Worm (Caenorhabditis elegans) whole organism, late embryonic: ENCODE data around the gene F39B3.7.

Source experiments
- C08G9.2 ChIP-seq: sonication (generic microtip); optimal IDR thresholded peaks from 2 replicates; lab custom pipeline; 2016; ENCODE audit warnings: mild to moderate bottlenecking, missing genetic modification characterization, moderate library complexity, missing compliant biosample characterization
- C38D4.7 ChIP-seq: fragments of 200-800 bp; sonication (Bioruptor generic); optimal IDR thresholded peaks from 2 replicates; lab custom pipeline; 2018; ENCODE audit warnings: mild to moderate bottlenecking, missing genetic modification characterization, moderate library complexity, missing compliant biosample characterization
- K02D7.2 ChIP-seq: sonication (generic microtip); optimal IDR thresholded peaks from 2 replicates; lab custom pipeline; 2017; ENCODE audit warnings: mild to moderate bottlenecking, missing genetic modification characterization, missing compliant biosample characterization
- K09A11.1 ChIP-seq: sonication (generic microtip); optimal IDR thresholded peaks from 2 replicates; lab custom pipeline; 2017; ENCODE audit warnings: antibody characterized with exemption, mild to moderate bottlenecking, missing genetic modification characterization, missing compliant biosample characterization; ENCODE audit not compliant: insufficient read depth
- ceh-18 ChIP-seq: sonication (generic microtip); optimal IDR thresholded peaks from 2 replicates; lab custom pipeline; 2016; ENCODE audit warnings: missing genetic modification characterization, missing compliant biosample characterization
- ceh-34 ChIP-seq: sonication (generic microtip); optimal IDR thresholded peaks from 2 replicates; lab custom pipeline; 2016; ENCODE audit warnings: mild to moderate bottlenecking, missing genetic modification characterization, missing compliant biosample characterization
- ceh-45 ChIP-seq: fragments of 200-800 bp; sonication (Bioruptor generic); IDR thresholded peaks from 2 replicates; pipeline ENCODE4 v1.3.6; 2022; ENCODE audit warnings: missing genetic modification reagents, missing genetic modification characterization, missing compliant biosample characterization
- che-1 ChIP-seq: sonication (generic microtip); optimal IDR thresholded peaks from 2 replicates; lab custom pipeline; 2016; ENCODE audit warnings: mild to moderate bottlenecking, missing genetic modification characterization, missing compliant biosample characterization
- dmd-4 ChIP-seq: sonication (generic microtip); optimal IDR thresholded peaks from 2 replicates; lab custom pipeline; 2016; ENCODE audit warnings: borderline replicate concordance, missing genetic modification characterization, missing compliant biosample characterization
- dve-1 ChIP-seq: sonication (generic microtip); optimal IDR thresholded peaks from 2 replicates; lab custom pipeline; 2017; ENCODE audit warnings: antibody characterized with exemption, mild to moderate bottlenecking, missing genetic modification characterization, missing compliant biosample characterization
- elt-2 ChIP-seq: sonication (generic microtip); optimal IDR thresholded peaks from 2 replicates; lab custom pipeline; 2016; ENCODE audit warnings: missing genetic modification reagents, missing genetic modification characterization, missing compliant biosample characterization
- elt-4 ChIP-seq: sonication (generic microtip); optimal IDR thresholded peaks from 2 replicates; lab custom pipeline; 2016; ENCODE audit warnings: missing genetic modification characterization, missing compliant biosample characterization
- gmeb-2 ChIP-seq: sonication (generic microtip); optimal IDR thresholded peaks from 2 replicates; lab custom pipeline; 2016; ENCODE audit warnings: missing genetic modification characterization, inconsistent platforms, missing compliant biosample characterization
- hlh-13 ChIP-seq: fragments of 200-800 bp; sonication (Bioruptor generic); optimal IDR thresholded peaks from 2 replicates; lab custom pipeline; 2018; ENCODE audit warnings: mild to moderate bottlenecking, missing genetic modification characterization, missing compliant biosample characterization
- hlh-15 ChIP-seq: sonication (generic microtip); optimal IDR thresholded peaks from 2 replicates; lab custom pipeline; 2016; ENCODE audit warnings: missing genetic modification characterization, missing compliant biosample characterization
- hlh-30 ChIP-seq: sonication (generic microtip); optimal IDR thresholded peaks from 2 replicates; lab custom pipeline; 2017; ENCODE audit warnings: antibody characterized with exemption, missing genetic modification characterization, missing compliant biosample characterization; ENCODE audit not compliant: insufficient read depth
- hlh-6 ChIP-seq: sonication (generic microtip); optimal IDR thresholded peaks from 2 replicates; lab custom pipeline; 2016; ENCODE audit warnings: missing genotype, missing genetic modification characterization, missing compliant biosample characterization
- nfya-1 ChIP-seq: sonication (generic microtip); optimal IDR thresholded peaks from 2 replicates; lab custom pipeline; 2017; ENCODE audit warnings: missing genetic modification characterization, mild to moderate bottlenecking, missing compliant biosample characterization, antibody characterized with exemption, moderate library complexity
- nhr-11 ChIP-seq: fragments of 150-350 bp; optimal IDR thresholded peaks from 2 replicates; lab custom pipeline; 2014; ENCODE audit warnings: missing biosample characterization, missing genetic modification characterization
- nhr-232 ChIP-seq: sonication (generic microtip); optimal IDR thresholded peaks from 2 replicates; lab custom pipeline; 2016; ENCODE audit warnings: missing genetic modification characterization, missing compliant biosample characterization
- pat-9 ChIP-seq: fragments of 200-800 bp; sonication (Bioruptor generic); optimal IDR thresholded peaks from 2 replicates; lab custom pipeline; 2018; ENCODE audit warnings: mild to moderate bottlenecking, missing genetic modification characterization, moderate library complexity, missing compliant biosample characterization
- pax-1 ChIP-seq: fragments of 150-350 bp; optimal IDR thresholded peaks from 2 replicates; lab custom pipeline; 2014; ENCODE audit warnings: missing biosample characterization, missing genetic modification characterization
- tbx-2 ChIP-seq: sonication (generic microtip); optimal IDR thresholded peaks from 2 replicates; lab custom pipeline; 2016; ENCODE audit warnings: missing genetic modification characterization, missing compliant biosample characterization
- tbx-7 ChIP-seq: sonication (generic microtip); optimal IDR thresholded peaks from 2 replicates; lab custom pipeline; 2016; ENCODE audit warnings: missing genotype, missing genetic modification characterization, missing compliant biosample characterization
- unc-3 ChIP-seq, 2 experiments: fragments of 200-800 bp in 1 of 2; sonication (Bioruptor generic) in 1 of 2; sonication (generic microtip) in 1 of 2; conservative IDR thresholded peaks in 1 of 2; optimal IDR thresholded peaks in 1 of 2; 2 replicates each; pipeline versions ENCODE4 v1.3.6 to Lab custom; 2016 to 2022; ENCODE audit warnings: missing compliant biosample characterization in 2 of 2, missing genetic modification characterization in 2 of 2, missing genetic modification reagents in 1 of 2
- zip-5 ChIP-seq: sonication (generic microtip); optimal IDR thresholded peaks from 2 replicates; lab custom pipeline; 2016; ENCODE audit warnings: missing genetic modification characterization, missing compliant biosample characterization

F39B3.7 gene

DNA sequence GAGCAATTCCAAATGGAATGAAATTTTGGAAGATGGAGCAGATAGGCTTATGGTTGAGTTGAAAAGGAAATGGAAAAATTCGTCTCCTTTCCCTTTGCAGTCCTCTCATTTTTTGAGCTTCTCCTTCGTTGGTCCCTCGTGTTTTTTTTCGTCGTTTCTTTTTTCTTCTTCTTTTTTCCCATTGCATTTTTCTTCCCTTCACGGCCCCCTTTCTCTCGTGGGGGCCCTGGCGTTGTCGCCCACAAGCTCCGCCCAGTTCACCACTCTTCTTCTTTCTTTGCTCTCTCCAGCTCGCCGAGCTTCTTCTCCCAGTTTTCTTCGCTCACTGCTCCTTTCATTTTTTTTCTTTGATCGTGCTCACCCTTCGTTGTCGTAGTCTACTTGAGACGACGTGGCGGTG is 47.8 kb downstream of the F39B3.7 start (continued):
- TF ChIP-seq tbx-7 (tag; lab: Kevin White, UChicago) (no peak), C08G9.2 (tag; lab: Kevin White, UChicago) (peak; percentile 37), zip-5 (tag; lab: Kevin White, UChicago) (no peak), pat-9 (tag; lab: Kevin White, UChicago) (no peak), nhr-232 (tag; lab: Kevin White, UChicago) (no peak), dmd-4 (tag; lab: Kevin White, UChicago) (no peak), ceh-45 (GFP tag; lab: Robert Waterston, UW) (no peak)

- TF ChIP-seq elt-2 (no peak), dmd-4 (tag; lab: Kevin White, UChicago) (no peak), hlh-6 (tag; lab: Kevin White, UChicago) (no peak), tbx-2 (tag; lab: Kevin White, UChicago) (no peak), pax-1 (tag; lab: Kevin White, UChicago) (no peak), gmeb-2 (tag; lab: Kevin White, UChicago) (no peak), K09A11.1 (tag; lab: Kevin White, UChicago) (no peak), hlh-30 (tag; lab: Kevin White, UChicago) (no peak), ceh-34 (tag; lab: Kevin White, UChicago) (no peak), dve-1 (tag; lab: Kevin White, UChicago) (no peak), nhr-232 (tag; lab: Kevin White, UChicago) (no peak), nhr-11 (tag; lab: Kevin White, UChicago) (no peak)
- TF ChIP-seq, all 69 proteins: peak for 0
Measured at ce11 chrX:17518293-17518692, 49.0 kb downstream of the F39B3.7 start.

ce11 chrX:17517872-17518271 is 49.4 kb downstream of the F39B3.7 start:
- TF ChIP-seq zip-5 (tag; lab: Kevin White, UChicago): no peak
- no peak for TF ChIP-seq elt-4
- TF ChIP-seq C38D4.7 (GFP tag; lab: Kevin White, UChicago): no peak
- TF ChIP-seq hlh-13 (GFP tag; lab: Kevin White, UChicago): no peak
- TF ChIP-seq, all 69 proteins: peak for 0

DNA sequence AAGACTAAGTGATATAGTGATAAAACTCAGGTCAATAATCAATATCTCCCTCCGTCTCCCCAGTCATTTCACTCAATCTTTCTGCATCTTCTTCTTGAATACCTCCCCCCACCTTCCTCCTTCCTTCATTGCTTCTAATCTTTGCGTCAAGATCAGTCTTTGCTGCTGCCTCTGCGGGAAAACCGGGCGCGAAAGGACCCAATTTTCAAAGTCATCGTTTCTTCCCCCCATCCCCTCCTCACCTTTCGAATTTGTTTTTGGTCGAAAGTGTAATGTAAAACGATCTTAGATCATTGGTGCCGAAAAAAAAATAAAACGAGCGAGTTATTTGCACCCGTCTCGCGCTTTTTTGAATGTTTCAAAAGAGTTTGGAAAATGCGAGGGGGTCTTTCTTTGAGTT is 50.3 kb downstream of the F39B3.7 start:
- no peak for TF ChIP-seq K02D7.2 (tag; lab: Kevin White, UChicago)
- peak; percentile 20 for TF ChIP-seq ceh-18
- no peak for TF ChIP-seq gmeb-2 (tag; lab: Kevin White, UChicago)
- TF ChIP-seq hlh-15 (tag; lab: Kevin White, UChicago): no peak
- TF ChIP-seq che-1 (tag; lab: Kevin White, UChicago): no peak
- TF ChIP-seq unc-3 (GFP tag; conservative IDR thresholded peaks at IDR 0.05; lab: Robert Waterston, UW): no peak
- no peak for TF ChIP-seq unc-3 (tag; optimal IDR thresholded peaks at IDR 0.05; lab: Kevin White, UChicago)
- peak; percentile 6 for TF ChIP-seq nfya-1 (tag; lab: Kevin White, UChicago)
- no peak for TF ChIP-seq tbx-7 (tag; lab: Kevin White, UChicago)
